Worm (Caenorhabditis elegans) whole organism, young adult: Measurements from ENCODE around the gene F31E3.2.
A peak's percentile ranks its signal among the peaks of the same experiment; 100 is the strongest.

Source experiments
- B0019.2 ChIP-seq: fragments of 200-800 bp; sonication (Bioruptor generic); conservative IDR thresholded peaks from 2 replicates; pipeline ENCODE4 v1.3.6; 2022; ENCODE audit warnings: missing genetic modification reagents, missing genetic modification characterization, missing compliant biosample characterization
- B0261.1 ChIP-seq: sonication (generic microtip); optimal IDR thresholded peaks from 2 replicates; lab custom pipeline; 2016; ENCODE audit warnings: mild to moderate bottlenecking, missing genetic modification characterization, moderate library complexity, missing compliant biosample characterization
- F22D6.2 ChIP-seq: sonication (generic microtip); optimal IDR thresholded peaks from 2 replicates; lab custom pipeline; 2016; ENCODE audit warnings: mild to moderate bottlenecking, missing genetic modification characterization, missing compliant biosample characterization
- F33H1.4 ChIP-seq: fragments of 200-800 bp; sonication (Bioruptor generic); IDR thresholded peaks from 2 replicates; pipeline ENCODE4 v1.3.6; 2022; ENCODE audit warnings: missing genetic modification reagents, missing genetic modification characterization, missing compliant biosample characterization
- F37B4.10 ChIP-seq: fragments of 200-800 bp; sonication (Bioruptor generic); IDR thresholded peaks from 2 replicates; pipeline ENCODE4 v1.3.6; 2022; ENCODE audit warnings: missing genetic modification characterization, missing compliant biosample characterization
- F57C9.4 ChIP-seq: sonication (generic microtip); optimal IDR thresholded peaks from 2 replicates; lab custom pipeline; 2017; ENCODE audit warnings: mild to moderate bottlenecking, missing genetic modification characterization, missing compliant biosample characterization
- T07F8.4 ChIP-seq: sonication (generic microtip); optimal IDR thresholded peaks from 2 replicates; lab custom pipeline; 2016; ENCODE audit warnings: mild to moderate bottlenecking, missing genetic modification characterization, moderate library complexity, missing compliant biosample characterization
- Y79H2A.3 ChIP-seq: fragments of 200-800 bp; sonication (Bioruptor generic); conservative IDR thresholded peaks from 2 replicates; pipeline ENCODE4 v1.3.6; 2022; ENCODE audit warnings: missing genetic modification reagents, missing genetic modification characterization, missing compliant biosample characterization
- ZK185.1 ChIP-seq: sonication (generic microtip); optimal IDR thresholded peaks from 2 replicates; lab custom pipeline; 2016; ENCODE audit warnings: mild to moderate bottlenecking, missing genetic modification characterization, missing compliant biosample characterization; ENCODE audit not compliant: poor library complexity, severe bottlenecking
- akir-1 ChIP-seq: fragments of 200-800 bp; sonication (Bioruptor generic); optimal IDR thresholded peaks from 2 replicates; lab custom pipeline; 2018; ENCODE audit warnings: mild to moderate bottlenecking, missing genetic modification characterization, moderate library complexity, missing compliant biosample characterization
- atf-7 ChIP-seq: sonication (generic microtip); optimal IDR thresholded peaks from 2 replicates; lab custom pipeline; 2017; ENCODE audit warnings: mild to moderate bottlenecking, missing genetic modification characterization, missing compliant biosample characterization
- attf-3 ChIP-seq: fragments of 200-800 bp; sonication (Bioruptor generic); conservative IDR thresholded peaks from 2 replicates; pipeline ENCODE4 v1.3.6; 2022; ENCODE audit warnings: missing genetic modification reagents, missing genetic modification characterization, missing compliant biosample characterization
- attf-5 ChIP-seq: fragments of 200-800 bp; sonication (Bioruptor generic); optimal IDR thresholded peaks from 2 replicates; lab custom pipeline; 2018; ENCODE audit warnings: mild to moderate bottlenecking, missing genetic modification characterization, missing compliant biosample characterization
- ccch-3 ChIP-seq: fragments of 200-800 bp; sonication (Bioruptor generic); optimal IDR thresholded peaks from 2 replicates; lab custom pipeline; 2018; ENCODE audit warnings: mild to moderate bottlenecking, missing genetic modification characterization, missing compliant biosample characterization
- cebp-2 ChIP-seq: fragments of 200-800 bp; sonication (Bioruptor generic); IDR thresholded peaks from 2 replicates; pipeline ENCODE4 v1.3.6; 2022; ENCODE audit warnings: missing genetic modification characterization, missing compliant biosample characterization
- die-1 ChIP-seq: sonication (generic microtip); optimal IDR thresholded peaks from 2 replicates; lab custom pipeline; 2016; ENCODE audit warnings: missing genotype, mild to moderate bottlenecking, missing genetic modification characterization, missing compliant biosample characterization
- dox-1 ChIP-seq: fragments of 200-800 bp; sonication (Bioruptor generic); IDR thresholded peaks from 2 replicates; pipeline ENCODE4 v1.3.6; 2022; ENCODE audit warnings: missing genetic modification reagents, missing genetic modification characterization, missing compliant biosample characterization
- efl-1 ChIP-seq: fragments of 150-350 bp; optimal IDR thresholded peaks from 2 replicates; lab custom pipeline; 2014; ENCODE audit warnings: missing biosample characterization, missing genetic modification reagents, missing genetic modification characterization
- egl-18 ChIP-seq: fragments of 200-800 bp; sonication (Bioruptor generic); IDR thresholded peaks from 2 replicates; pipeline ENCODE4 v1.3.6; 2022; ENCODE audit warnings: missing genetic modification reagents, missing genetic modification characterization, missing compliant biosample characterization
- egrh-3 ChIP-seq: fragments of 200-800 bp; sonication (Bioruptor generic); IDR thresholded peaks from 2 replicates; pipeline ENCODE4 v1.3.6; 2022; ENCODE audit warnings: missing genetic modification reagents, missing genetic modification characterization, missing compliant biosample characterization
- ekl-4 ChIP-seq: fragments of 200-800 bp; sonication (Bioruptor generic); IDR thresholded peaks from 2 replicates; pipeline ENCODE4 v1.3.6; 2022; ENCODE audit warnings: missing genetic modification reagents, missing genetic modification characterization, missing compliant biosample characterization
- ets-4 ChIP-seq: fragments of 200-800 bp; sonication (Bioruptor generic); optimal IDR thresholded peaks from 2 replicates; lab custom pipeline; 2018; ENCODE audit warnings: mild to moderate bottlenecking, missing genetic modification characterization, missing compliant biosample characterization
- hrde-1 ChIP-seq: sonication (generic microtip); optimal IDR thresholded peaks from 2 replicates; lab custom pipeline; 2016; ENCODE audit warnings: missing genetic modification characterization, mild to moderate bottlenecking, missing compliant biosample characterization, moderate library complexity, missing genotype, missing genetic modification reagents, borderline replicate concordance
- hsf-1 ChIP-seq: fragments of 200-800 bp; sonication (Bioruptor generic); IDR thresholded peaks from 2 replicates; pipeline ENCODE4 v1.3.6; 2022; ENCODE audit warnings: missing genetic modification reagents, missing genetic modification characterization, missing compliant biosample characterization
- let-526 ChIP-seq: fragments of 200-800 bp; sonication (Bioruptor generic); IDR thresholded peaks from 2 replicates; pipeline ENCODE4 v1.3.6; 2022; ENCODE audit warnings: missing genetic modification reagents, missing genetic modification characterization, missing compliant biosample characterization
- lin-40 ChIP-seq: sonication (generic microtip); optimal IDR thresholded peaks from 2 replicates; lab custom pipeline; 2016; ENCODE audit warnings: missing genetic modification characterization, mild to moderate bottlenecking, missing compliant biosample characterization, missing genotype, missing genetic modification reagents
- lir-1 ChIP-seq: fragments of 200-800 bp; sonication (Bioruptor generic); conservative IDR thresholded peaks from 2 replicates; pipeline ENCODE4 v1.3.6; 2022; ENCODE audit warnings: missing genetic modification reagents, missing genetic modification characterization, missing compliant biosample characterization
- lsl-1 ChIP-seq: fragments of 200-800 bp; sonication (Bioruptor generic); optimal IDR thresholded peaks from 2 replicates; lab custom pipeline; 2018; ENCODE audit warnings: mild to moderate bottlenecking, missing genetic modification characterization, moderate library complexity, missing compliant biosample characterization
- madf-8 ChIP-seq: fragments of 200-800 bp; sonication (Bioruptor generic); conservative IDR thresholded peaks from 2 replicates; pipeline ENCODE4 v1.3.6; 2022; ENCODE audit warnings: missing genetic modification reagents, missing genetic modification characterization, missing compliant biosample characterization
- mcd-1 ChIP-seq: fragments of 200-800 bp; sonication (Bioruptor generic); IDR thresholded peaks from 2 replicates; pipeline ENCODE4 v1.3.6; 2022; ENCODE audit warnings: missing genetic modification reagents, missing genetic modification characterization, missing compliant biosample characterization
- mes-4 ChIP-seq: sonication (generic microtip); optimal IDR thresholded peaks from 2 replicates; lab custom pipeline; 2016; ENCODE audit warnings: missing genotype, missing genetic modification characterization, missing compliant biosample characterization
- mxl-1 ChIP-seq: sonication (generic microtip); optimal IDR thresholded peaks from 2 replicates; lab custom pipeline; 2016; ENCODE audit warnings: missing genetic modification characterization, missing compliant biosample characterization
- nfyb-1 ChIP-seq: fragments of 200-800 bp; sonication (Bioruptor generic); IDR thresholded peaks from 2 replicates; pipeline ENCODE4 v1.3.6; 2022; ENCODE audit warnings: missing genetic modification reagents, missing genetic modification characterization, missing compliant biosample characterization
- nhr-90 ChIP-seq: sonication (generic microtip); optimal IDR thresholded peaks from 2 replicates; lab custom pipeline; 2016; ENCODE audit warnings: missing genotype, mild to moderate bottlenecking, missing genetic modification characterization, missing compliant biosample characterization
- pbrm-1 ChIP-seq: fragments of 200-800 bp; sonication (Bioruptor generic); IDR thresholded peaks from 2 replicates; pipeline ENCODE4 v1.3.6; 2022; ENCODE audit warnings: missing genetic modification reagents, missing genetic modification characterization, missing compliant biosample characterization
- rcor-1 ChIP-seq: fragments of 200-800 bp; sonication (Bioruptor generic); IDR thresholded peaks from 2 replicates; pipeline ENCODE4 v1.3.6; 2022; ENCODE audit warnings: missing genetic modification reagents, missing genetic modification characterization, missing compliant biosample characterization
- sdz-38 ChIP-seq: sonication (generic microtip); optimal IDR thresholded peaks from 2 replicates; lab custom pipeline; 2016; ENCODE audit warnings: missing genotype, missing genetic modification characterization, missing compliant biosample characterization
- snpc-1.1 ChIP-seq: sonication (generic microtip); optimal IDR thresholded peaks from 2 replicates; lab custom pipeline; 2017; ENCODE audit warnings: missing genetic modification characterization, mild to moderate bottlenecking, missing compliant biosample characterization, antibody characterized with exemption, moderate library complexity, missing genotype, missing genetic modification reagents; ENCODE audit not compliant: insufficient read depth
- snpc-1.3 ChIP-seq: sonication (generic microtip); optimal IDR thresholded peaks from 2 replicates; lab custom pipeline; 2017; ENCODE audit warnings: missing genetic modification characterization, mild to moderate bottlenecking, missing compliant biosample characterization, antibody characterized with exemption, moderate library complexity, missing genotype, missing genetic modification reagents; ENCODE audit not compliant: insufficient read depth
- snpc-3.4 ChIP-seq: sonication (generic microtip); optimal IDR thresholded peaks from 2 replicates; lab custom pipeline; 2017; ENCODE audit warnings: missing genetic modification characterization, mild to moderate bottlenecking, missing compliant biosample characterization, antibody characterized with exemption, moderate library complexity, missing genotype, missing genetic modification reagents
- somi-1 ChIP-seq: fragments of 200-800 bp; sonication (Bioruptor generic); optimal IDR thresholded peaks from 2 replicates; lab custom pipeline; 2018; ENCODE audit warnings: mild to moderate bottlenecking, missing genetic modification characterization, missing compliant biosample characterization
- tbx-9 ChIP-seq: sonication (generic microtip); optimal IDR thresholded peaks from 2 replicates; lab custom pipeline; 2016; ENCODE audit warnings: borderline replicate concordance, missing genetic modification characterization, inconsistent platforms, missing compliant biosample characterization
- zfh-2 ChIP-seq: fragments of 200-800 bp; sonication (Bioruptor generic); conservative IDR thresholded peaks from 2 replicates; pipeline ENCODE4 v1.3.6; 2022; ENCODE audit warnings: missing genetic modification reagents, missing genetic modification characterization, missing compliant biosample characterization
- ztf-18 ChIP-seq: sonication (generic microtip); optimal IDR thresholded peaks from 2 replicates; lab custom pipeline; 2016; ENCODE audit warnings: missing genotype, mild to moderate bottlenecking, missing genetic modification characterization, missing compliant biosample characterization
- ztf-25 ChIP-seq: fragments of 200-800 bp; sonication (Bioruptor generic); IDR thresholded peaks from 2 replicates; pipeline ENCODE4 v1.3.6; 2022; ENCODE audit warnings: missing genetic modification reagents, missing genetic modification characterization, missing compliant biosample characterization
- ztf-26 ChIP-seq: sonication (generic microtip); optimal IDR thresholded peaks from 2 replicates; lab custom pipeline; 2017; ENCODE audit warnings: missing genetic modification characterization, missing compliant biosample characterization
- ztf-3 ChIP-seq: fragments of 200-800 bp; sonication (Bioruptor generic); optimal IDR thresholded peaks from 2 replicates; lab custom pipeline; 2018; ENCODE audit warnings: mild to moderate bottlenecking, missing genetic modification characterization, missing compliant biosample characterization
- ztf-6 ChIP-seq: fragments of 200-800 bp; sonication (Bioruptor generic); IDR thresholded peaks from 2 replicates; pipeline ENCODE4 v1.3.6; 2022; ENCODE audit warnings: missing genetic modification reagents, missing genetic modification characterization, missing compliant biosample characterization

Gene F31E3.2

ce11 chrIII:6970744-6971143, 3.0 kb upstream of the F31E3.2 start:
- TF ChIP-seq egrh-3 (GFP tag; lab: Robert Waterston, UW) (no peak), F33H1.4 (no peak), nhr-90 (tag; lab: Kevin White, UChicago) (no peak), T07F8.4 (tag; lab: Kevin White, UChicago) (no peak), attf-3 (GFP tag; lab: Robert Waterston, UW) (no peak), zfh-2 (GFP tag; lab: Robert Waterston, UW) (peak; percentile 67; the same call in 1 of the 2 replicates), pbrm-1 (GFP tag; lab: Robert Waterston, UW) (0 out of 2 replicates have a peak, but pooled peaks have one; percentile 19), efl-1 (GFP tag; lab: Kevin White, UChicago) (peak; percentile 10), ztf-25 (GFP tag; lab: Robert Waterston, UW) (no peak), ZK185.1 (tag; lab: Kevin White, UChicago) (no peak), B0019.2 (no peak), ztf-6 (GFP tag; lab: Robert Waterston, UW) (no peak), lin-40 (no peak), mxl-1 (no peak), ets-4 (no peak), snpc-3.4 (tag; lab: Kevin White, UChicago) (no peak), mcd-1 (GFP tag; lab: Robert Waterston, UW) (no peak), atf-7 (no peak), dox-1 (GFP tag; lab: Robert Waterston, UW) (peak; percentile 33; the same call in 1 of the 2 replicates), F57C9.4 (tag; lab: Kevin White, UChicago) (no peak), akir-1 (GFP tag; lab: Kevin White, UChicago) (no peak), ccch-3 (no peak), let-526 (no peak), rcor-1 (GFP tag; lab: Robert Waterston, UW) (no peak), somi-1 (GFP tag; lab: Kevin White, UChicago) (no peak), snpc-1.1 (tag; lab: Kevin White, UChicago) (no peak), ztf-18 (tag; lab: Kevin White, UChicago) (no peak), hrde-1 (tag; lab: Kevin White, UChicago) (no peak), sdz-38 (tag; lab: Kevin White, UChicago) (no peak)

- TF ChIP-seq F22D6.2 (peak; percentile 55), snpc-1.3 (tag; lab: Kevin White, UChicago) (peak; percentile 95), attf-5 (peak; percentile 97), cebp-2 (GFP tag; lab: Robert Waterston, UW) (no peak), F37B4.10 (GFP tag; lab: Robert Waterston, UW) (no peak), lir-1 (peak; percentile 81), ztf-3 (no peak), hsf-1 (GFP tag; lab: Robert Waterston, UW) (peak; percentile 68), ztf-26 (tag; lab: Kevin White, UChicago) (peak; percentile 82), ekl-4 (GFP tag; lab: Robert Waterston, UW) (peak; percentile 93), F57C9.4 (tag; lab: Kevin White, UChicago) (no peak), attf-3 (GFP tag; lab: Robert Waterston, UW) (peak; percentile 91), tbx-9 (tag; lab: Kevin White, UChicago) (no peak), die-1 (tag; lab: Kevin White, UChicago) (peak; percentile 18), Y79H2A.3 (GFP tag; lab: Robert Waterston, UW) (no peak), egl-18 (GFP tag; lab: Robert Waterston, UW) (no peak), B0261.1 (tag; lab: Kevin White, UChicago) (peak; percentile 15), madf-8 (GFP tag; lab: Robert Waterston, UW) (peak; percentile 66), nfyb-1 (GFP tag; lab: Robert Waterston, UW) (peak; percentile 94), mes-4 (tag; lab: Kevin White, UChicago) (no peak), lsl-1 (GFP tag; lab: Kevin White, UChicago) (peak; percentile 90)
Observed at ce11 chrIII:6971662-6972284, 2.0 kb upstream of the F31E3.2 start, which contains the start of the genes eef-1A.1 and rfc-4. Gene eef-1A.1, minus strand, starts transcription at chrIII:6971712. Gene rfc-4, plus strand, starts transcription at chrIII:6972253.
